Fruit fly (Drosophila melanogaster): Measurements from ENCODE around the gene CG5056.

CG5056 gene

DNA sequence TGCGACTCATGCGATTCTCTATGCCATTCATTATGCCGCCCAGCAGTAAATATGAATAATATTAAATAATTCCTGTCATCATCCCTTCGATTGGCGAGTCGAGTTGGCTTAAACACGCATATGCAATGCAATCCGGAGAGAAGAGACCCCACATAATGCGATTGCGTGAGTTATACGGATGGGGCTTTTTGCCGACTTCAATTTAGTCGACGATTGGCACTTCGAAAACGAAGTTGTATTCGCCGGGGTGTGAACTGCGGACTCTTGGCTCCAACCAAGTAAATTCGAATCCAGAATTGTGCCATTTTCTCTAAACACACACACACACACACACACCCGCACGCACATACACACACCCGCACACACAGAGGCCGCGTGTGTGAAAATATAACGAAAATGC lies 9.8 kb downstream of the CG5056 start:
- TF ChIP-seq CG1620 (GFP tag; optimal IDR thresholded peaks at IDR 0.05), result no peak

DNA sequence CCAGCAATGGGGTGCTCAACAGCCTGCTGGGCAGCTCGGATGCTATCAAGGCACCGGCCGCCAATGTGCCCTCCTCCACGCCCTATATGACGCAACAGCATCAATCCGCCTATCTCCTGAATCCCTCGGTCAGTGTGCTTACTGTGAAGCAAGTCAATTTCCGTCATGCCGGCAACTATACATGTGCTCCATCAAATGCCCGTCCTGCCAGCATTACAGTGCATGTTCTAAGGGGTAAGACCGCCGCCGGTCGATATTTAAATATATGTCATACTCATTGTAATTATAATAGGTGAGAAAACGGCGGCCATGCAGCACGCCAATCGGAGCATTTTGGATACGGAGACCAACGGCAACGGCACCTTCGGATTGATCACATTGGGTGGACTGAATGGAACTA lies 12.1 kb downstream of the CG5056 start:
- TF ChIP-seq CG7101 (tag; optimal IDR thresholded peaks at IDR 0.05) (no peak), bab1 (GFP tag; optimal IDR thresholded peaks at IDR 0.05) (no peak), tj (GFP tag; optimal IDR thresholded peaks at IDR 0.05) (no peak), Mnt (GFP tag; optimal IDR thresholded peaks at IDR 0.05) (no peak), toe (GFP tag; optimal IDR thresholded peaks at IDR 0.05) (no peak), kay (GFP tag; ENCODE audit: borderline replicate concordance) (no peak), Clk (GFP tag; optimal IDR thresholded peaks at IDR 0.05) (no peak), cnc (optimal IDR thresholded peaks at IDR 0.05) (no peak), CG33017 (tag; optimal IDR thresholded peaks at IDR 0.05) (no peak), ovo (GFP tag; optimal IDR thresholded peaks at IDR 0.05) (no peak), Crg-1 (GFP tag; optimal IDR thresholded peaks at IDR 0.05) (no peak), CG12768 (GFP tag; optimal IDR thresholded peaks at IDR 0.05) (no peak)

DNA sequence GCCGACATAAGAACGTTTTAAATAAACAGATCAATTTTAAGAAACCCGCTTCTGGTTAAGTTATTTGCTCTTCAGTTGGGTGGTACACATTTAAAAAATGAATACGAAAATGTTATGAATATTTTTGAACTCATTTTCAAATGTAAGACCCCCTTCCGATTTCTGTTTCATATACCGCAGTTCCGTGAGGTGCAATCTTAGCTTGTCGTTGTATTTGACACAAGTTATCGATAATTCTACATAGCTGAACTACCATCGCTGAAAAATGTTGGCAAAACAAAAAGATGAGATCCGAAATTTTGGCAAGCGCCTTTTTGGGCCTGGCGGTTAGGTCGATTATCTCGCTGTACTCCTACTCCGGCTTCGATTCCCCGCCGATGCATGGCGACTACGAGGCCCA lies 13.4 kb downstream of the CG5056 start, which contains the start of gene gny:
gny (plus strand) TSS at position 239 of the 400 bp plus-strand sequence.
- no peak for TF ChIP-seq CG33017 (tag; optimal IDR thresholded peaks at IDR 0.05)
- TF ChIP-seq bab1 (GFP tag; optimal IDR thresholded peaks at IDR 0.05), result peak; percentile 15

DNA sequence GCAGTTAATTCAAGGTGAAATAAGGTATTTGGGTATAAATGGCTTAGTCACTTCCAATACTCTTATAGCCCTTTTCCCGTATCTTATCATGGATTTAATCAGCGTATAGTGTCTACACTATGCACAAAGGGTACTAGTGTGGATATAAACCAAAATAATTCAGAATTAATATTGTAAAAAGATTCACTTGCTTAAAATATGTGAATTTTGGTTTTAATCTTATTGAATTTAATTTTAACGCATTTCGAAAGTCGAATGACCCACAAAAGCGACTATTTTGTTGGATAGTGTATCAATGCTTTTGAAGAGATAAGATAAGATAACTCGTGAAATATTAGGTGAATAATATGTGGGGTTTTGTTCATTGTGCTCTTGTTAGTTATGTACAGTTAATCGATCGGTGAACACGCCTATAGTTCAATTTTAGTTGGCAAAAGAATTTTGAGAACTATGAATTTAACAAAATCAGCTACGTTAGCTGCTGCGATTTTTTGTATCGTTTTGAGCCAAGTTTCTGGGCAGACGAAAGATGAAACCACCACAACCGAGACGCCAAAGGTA lies 15.5 kb downstream of the CG5056 start, which contains the start of gene CG5096:
CG5096 (plus strand) TSS at position 374 of the 561 bp plus-strand sequence.
- peak; percentile 92 for TF ChIP-seq CG11617 (GFP tag; optimal IDR thresholded peaks at IDR 0.05)
- TF ChIP-seq ovo (GFP tag; optimal IDR thresholded peaks at IDR 0.05), result no peak
- no peak for TF ChIP-seq Hr96 (GFP tag; optimal IDR thresholded peaks at IDR 0.05)
- TF ChIP-seq Mnt (GFP tag; optimal IDR thresholded peaks at IDR 0.05), result peak; percentile 56
- peak; percentile 63 for TF ChIP-seq Clk (GFP tag; optimal IDR thresholded peaks at IDR 0.05)
- peak in 1 of 2 experiments; percentile 27 for TF ChIP-seq cnc (optimal IDR thresholded peaks at IDR 0.05)
- no peak for TF ChIP-seq toe (GFP tag; optimal IDR thresholded peaks at IDR 0.05)
- TF ChIP-seq kay (GFP tag; ENCODE audit: borderline replicate concordance), result peak; percentile 97
- TF ChIP-seq tj (GFP tag; optimal IDR thresholded peaks at IDR 0.05), result peak; percentile 46
- peak; percentile 96 for TF ChIP-seq CG7101 (tag; optimal IDR thresholded peaks at IDR 0.05)
- peak; percentile 90 for TF ChIP-seq CG14711 (tag; optimal IDR thresholded peaks at IDR 0.05)
- peak; percentile 86 for TF ChIP-seq cic (GFP tag; optimal IDR thresholded peaks at IDR 0.05)
- no peak for TF ChIP-seq CG1620 (GFP tag; optimal IDR thresholded peaks at IDR 0.05)
- TF ChIP-seq CG12768 (GFP tag; optimal IDR thresholded peaks at IDR 0.05), result peak; percentile 92
- peak; percentile 82 for TF ChIP-seq CG7045 (GFP tag; optimal IDR thresholded peaks at IDR 0.05)
- TF ChIP-seq pad (GFP tag; optimal IDR thresholded peaks at IDR 0.05), result peak; percentile 71
- TF ChIP-seq CG5204 (GFP tag; optimal IDR thresholded peaks at IDR 0.05), result no peak
- peak; percentile 55 for TF ChIP-seq Crg-1 (GFP tag; optimal IDR thresholded peaks at IDR 0.05)
- TF ChIP-seq CG33017 (tag; optimal IDR thresholded peaks at IDR 0.05), result peak; percentile 96
- no peak for TF ChIP-seq bab1 (GFP tag; optimal IDR thresholded peaks at IDR 0.05)

DNA sequence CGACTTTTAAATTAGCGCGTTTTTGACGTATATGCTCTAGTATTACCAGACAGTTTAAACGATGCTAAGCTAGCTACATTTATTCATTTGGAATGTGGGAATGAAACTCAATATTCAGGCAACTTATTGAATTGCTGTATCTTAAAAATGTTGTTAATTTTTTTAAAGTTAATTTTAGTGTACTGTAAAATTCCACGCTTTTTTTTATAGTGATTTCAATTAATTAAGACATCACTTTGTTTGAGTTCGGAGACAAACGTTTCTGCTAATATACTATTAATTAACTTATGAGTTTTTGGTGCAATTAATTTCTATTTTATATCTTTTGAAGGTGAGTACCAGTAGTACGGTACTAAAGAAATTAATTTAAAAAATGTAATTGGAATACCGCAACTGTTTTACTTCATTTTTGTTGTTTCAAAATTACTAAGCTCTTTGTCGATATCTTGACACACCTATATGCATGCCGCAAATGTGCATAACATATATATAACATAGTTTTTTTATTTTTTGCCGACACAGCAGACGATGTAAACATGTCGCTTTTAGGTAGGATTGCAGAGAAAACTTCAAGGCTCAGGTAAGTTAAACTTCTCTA lies 19.8 kb downstream of the CG5056 start, which contains the start of the genes Cdk1 and mRpS7:
Cdk1 (minus strand) TSS at position 55 of the 598 bp plus-strand sequence.
mRpS7 (plus strand) TSS at position 455 of the 598 bp plus-strand sequence.
- peak; percentile 40 for TF ChIP-seq CG1620 (GFP tag; optimal IDR thresholded peaks at IDR 0.05)
- TF ChIP-seq kay (GFP tag; ENCODE audit: borderline replicate concordance), result peak; percentile 82
- TF ChIP-seq toe (GFP tag; optimal IDR thresholded peaks at IDR 0.05), result no peak
- TF ChIP-seq CG7101 (tag; optimal IDR thresholded peaks at IDR 0.05), result peak; percentile 64
- TF ChIP-seq bab1 (GFP tag; optimal IDR thresholded peaks at IDR 0.05), result peak; percentile 9
- TF ChIP-seq tj (GFP tag; optimal IDR thresholded peaks at IDR 0.05), result peak; percentile 40
- peak; percentile 59 for TF ChIP-seq CG14711 (tag; optimal IDR thresholded peaks at IDR 0.05)
- TF ChIP-seq Crg-1 (GFP tag; optimal IDR thresholded peaks at IDR 0.05), result peak; percentile 21
- no peak for TF ChIP-seq cnc (optimal IDR thresholded peaks at IDR 0.05)
- peak; percentile 34 for TF ChIP-seq Mnt (GFP tag; optimal IDR thresholded peaks at IDR 0.05)
- TF ChIP-seq CG11617 (GFP tag; optimal IDR thresholded peaks at IDR 0.05), result peak; percentile 74
- TF ChIP-seq CG7045 (GFP tag; optimal IDR thresholded peaks at IDR 0.05), result peak; percentile 74
- TF ChIP-seq CG5204 (GFP tag; optimal IDR thresholded peaks at IDR 0.05), result no peak
- peak; percentile 52 for TF ChIP-seq CG33017 (tag; optimal IDR thresholded peaks at IDR 0.05)
- peak; percentile 36 for TF ChIP-seq Clk (GFP tag; optimal IDR thresholded peaks at IDR 0.05)
- TF ChIP-seq Hr96 (GFP tag; optimal IDR thresholded peaks at IDR 0.05), result no peak
- peak; percentile 62 for TF ChIP-seq CG12768 (GFP tag; optimal IDR thresholded peaks at IDR 0.05)
- no peak for TF ChIP-seq cic (GFP tag; optimal IDR thresholded peaks at IDR 0.05)
- peak; percentile 37 for TF ChIP-seq pad (GFP tag; optimal IDR thresholded peaks at IDR 0.05)
- no peak for TF ChIP-seq ovo (GFP tag; optimal IDR thresholded peaks at IDR 0.05)

DNA sequence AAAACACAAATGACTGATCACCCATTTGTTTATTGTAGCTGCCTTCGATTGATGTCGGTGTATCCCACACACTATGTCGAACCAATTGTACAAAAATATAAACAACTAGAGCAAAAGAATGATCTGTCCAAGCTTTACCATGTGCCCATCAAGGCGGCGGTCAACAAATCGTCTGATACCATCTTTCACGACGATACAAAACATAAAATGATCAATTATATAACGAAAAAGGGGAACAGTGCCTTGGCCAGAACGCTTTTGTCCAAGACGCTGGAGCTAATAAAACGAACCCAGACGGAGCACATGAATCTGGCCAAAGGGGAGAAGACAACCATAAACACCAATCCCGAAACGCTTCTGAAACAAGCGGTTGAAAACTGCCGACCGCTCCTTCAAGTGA lies 20.3 kb downstream of the CG5056 start:
- TF ChIP-seq CG11617 (GFP tag; optimal IDR thresholded peaks at IDR 0.05), result no peak
- no peak for TF ChIP-seq toe (GFP tag; optimal IDR thresholded peaks at IDR 0.05)
- no peak for TF ChIP-seq CG5204 (GFP tag; optimal IDR thresholded peaks at IDR 0.05)
- no peak for TF ChIP-seq kay (GFP tag; ENCODE audit: borderline replicate concordance)
- TF ChIP-seq CG1620 (GFP tag; optimal IDR thresholded peaks at IDR 0.05), result no peak

Measured in whole organism, adult.